Worm (Caenorhabditis elegans): ENCODE measurements around the gene F13A2.10.

ce11 chrV:4373656-4374055 lies 12.4 kb downstream of the F13A2.10 start:
- TF ChIP-seq unc-62 (GFP tag; optimal IDR thresholded peaks at IDR 0.05) = no peak
- TF ChIP-seq unc-39 (tag; optimal IDR thresholded peaks at IDR 0.05) = no peak

Data from whole organism, L3 larva.